Worm (Caenorhabditis elegans): Measurements from ENCODE around the gene F07G6.2.
"Not testable (repeated sequence)": the region's sequence is repeated elsewhere in the genome, so short reads cannot be mapped to it uniquely, and the experiment has no call there.

The F07G6.2 gene

DNA sequence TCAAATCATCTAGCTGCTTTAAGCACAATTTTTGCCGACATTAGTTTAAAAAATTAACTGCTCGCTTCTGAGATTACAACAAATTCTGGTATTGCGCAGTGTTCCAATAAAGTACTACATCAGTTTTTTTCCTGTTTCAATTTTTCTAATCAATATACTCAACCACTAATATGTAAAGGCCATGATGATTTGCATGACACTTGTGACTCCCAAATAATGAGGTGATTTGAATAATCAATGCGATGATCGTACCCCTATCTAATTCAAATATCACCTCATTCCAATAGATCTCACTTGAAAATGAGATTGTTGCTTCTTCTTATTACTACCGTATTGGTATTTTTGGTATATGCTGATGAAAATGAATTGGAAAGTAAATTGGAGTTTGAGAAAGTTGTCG is at the start of gene F07G6.2:
Gene F07G6.2, plus strand, starts transcription at position 301 of the 400 bp plus-strand sequence.
- TF ChIP-seq dao-5 (tag; optimal IDR thresholded peaks at IDR 0.05): no peak
- TF ChIP-seq him-1 (tag; optimal IDR thresholded peaks at IDR 0.05): no peak
- TF ChIP-seq W03F9.2 (tag; optimal IDR thresholded peaks at IDR 0.05): no peak

DNA sequence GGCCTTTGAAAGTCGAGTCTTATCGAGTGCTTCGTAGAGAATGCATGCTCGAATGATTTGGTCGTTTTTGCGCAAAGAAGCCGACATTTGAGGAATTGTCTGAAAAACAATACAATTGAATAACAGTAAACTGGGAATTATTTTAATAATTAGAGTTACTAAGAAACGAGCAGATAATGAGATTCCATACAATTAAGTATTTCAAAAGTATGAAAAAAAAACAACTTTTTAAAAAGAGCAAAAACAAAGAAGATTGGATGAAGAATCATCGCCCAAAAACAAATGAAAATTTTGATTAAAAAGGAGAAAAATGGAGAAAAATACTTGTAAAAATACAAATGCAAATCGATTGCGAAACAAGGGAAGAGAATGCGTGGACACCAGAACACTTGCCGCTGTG is 49.1 kb upstream of the F07G6.2 start, which contains the start of gene fbxa-170:
Gene fbxa-170, minus strand, starts transcription at position 101 of the 400 bp plus-strand sequence.
- TF ChIP-seq W03F9.2 (tag; optimal IDR thresholded peaks at IDR 0.05) (no peak), him-1 (tag; optimal IDR thresholded peaks at IDR 0.05) (no peak), dao-5 (tag; optimal IDR thresholded peaks at IDR 0.05) (no peak)

DNA sequence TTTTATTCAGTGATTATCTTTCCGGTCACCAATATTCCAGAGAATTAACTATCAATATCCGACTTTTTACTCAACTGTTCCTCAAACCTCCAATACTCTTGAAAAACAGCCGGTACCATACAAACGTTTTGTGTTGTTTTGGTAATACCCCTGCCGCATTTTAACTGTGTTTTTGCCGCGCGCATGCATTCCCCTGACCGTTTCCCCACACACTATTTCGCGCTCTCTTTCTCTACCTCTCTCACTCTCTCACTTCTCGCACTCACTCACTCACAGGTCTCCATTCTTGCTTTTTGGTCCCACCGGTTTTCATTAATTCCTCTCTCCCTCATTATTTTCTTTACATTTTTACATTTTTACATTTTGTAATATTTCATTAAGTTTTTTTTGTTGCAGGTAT is 44.6 kb upstream of the F07G6.2 start, which contains the start of gene meg-4:
Gene meg-4, plus strand, starts transcription at position 397 of the 400 bp plus-strand sequence.
- TF ChIP-seq W03F9.2 (tag; optimal IDR thresholded peaks at IDR 0.05) (no peak), him-1 (tag; optimal IDR thresholded peaks at IDR 0.05) (no peak), dao-5 (tag; optimal IDR thresholded peaks at IDR 0.05) (no peak)

DNA sequence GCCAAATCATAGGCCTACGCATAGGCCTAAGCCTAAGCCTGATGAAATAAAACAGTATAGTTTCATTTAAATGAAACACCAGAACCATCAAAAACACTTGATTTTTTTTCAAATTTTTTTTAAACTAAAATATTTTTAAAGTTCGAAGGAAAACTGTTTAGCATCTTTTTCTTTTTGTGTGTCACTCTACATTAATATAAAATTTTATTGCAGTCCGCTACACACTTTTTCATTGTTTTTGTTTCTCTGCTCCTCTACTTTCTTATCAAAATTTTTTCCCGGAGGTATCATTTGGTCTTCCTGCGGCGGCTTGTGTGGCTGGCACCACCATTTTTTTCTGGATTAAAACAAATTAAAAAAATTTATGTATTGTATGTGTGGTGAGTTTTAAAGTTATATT is 40.1 kb upstream of the F07G6.2 start, which contains the start of gene C36C9.11:
Gene C36C9.11, plus strand, starts transcription at position 301 of the 400 bp plus-strand sequence.
- TF ChIP-seq him-1, W03F9.2, dao-5 (tag; optimal IDR thresholded peaks at IDR 0.05): not testable (repeated sequence)

ce11 chrX:1689996-1690395 is 37.2 kb upstream of the F07G6.2 start, which contains the start of gene C36C9.12:
TSS of gene C36C9.12 (minus strand) at chrX:1690096.
- not testable (repeated sequence) for TF ChIP-seq dao-5, W03F9.2, him-1 (tag; optimal IDR thresholded peaks at IDR 0.05)

ce11 chrX:1690894-1691293 is 36.3 kb upstream of the F07G6.2 start, which contains the start of gene C36C9.6:
TSS of gene C36C9.6 (minus strand) at chrX:1690994.
- TF ChIP-seq dao-5, W03F9.2, him-1 (tag; optimal IDR thresholded peaks at IDR 0.05): not testable (repeated sequence)

DNA sequence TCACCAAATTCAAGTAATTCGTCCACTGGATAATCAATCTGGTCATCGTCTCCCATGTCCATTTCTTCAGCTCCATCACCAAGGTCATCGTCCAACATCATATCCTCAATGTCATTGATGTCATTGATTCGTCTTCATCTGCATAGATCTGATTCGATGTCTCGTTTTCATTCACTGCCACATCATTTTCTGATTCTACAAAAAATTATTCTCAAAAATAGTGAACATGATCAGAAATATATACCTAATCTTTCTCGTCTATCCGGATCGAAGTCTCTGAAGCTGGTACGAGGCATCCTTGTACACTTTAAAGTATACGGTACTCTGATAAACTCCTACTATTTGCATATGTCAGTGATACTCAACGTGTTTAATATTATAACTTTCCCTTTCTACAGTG is 30.3 kb upstream of the F07G6.2 start, which contains the start of gene C36C9.4:
Gene C36C9.4, minus strand, starts transcription at position 101 of the 400 bp plus-strand sequence.
- TF ChIP-seq him-1, dao-5, W03F9.2 (tag; optimal IDR thresholded peaks at IDR 0.05): not testable (repeated sequence)

DNA sequence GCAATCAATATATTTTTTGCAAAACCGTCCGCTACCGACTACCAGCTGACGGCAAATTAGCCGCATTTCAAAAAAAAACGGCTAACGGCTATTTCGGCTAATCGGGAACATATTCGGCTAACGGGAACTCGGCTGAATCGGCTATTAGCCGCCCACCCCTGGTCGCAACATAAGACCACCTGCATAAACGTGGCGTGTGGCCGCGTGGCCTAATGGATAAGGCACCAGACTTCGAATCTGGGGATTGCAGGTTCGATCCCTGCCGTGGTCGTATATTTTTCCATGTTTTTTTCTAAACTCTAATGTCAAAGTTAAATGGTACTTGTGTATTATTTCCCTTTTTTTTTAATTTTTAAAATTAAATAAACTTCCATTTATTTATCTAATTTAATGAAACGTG is 28.7 kb upstream of the F07G6.2 start:
- no peak for TF ChIP-seq him-1 (tag; optimal IDR thresholded peaks at IDR 0.05)
- no peak for TF ChIP-seq W03F9.2 (tag; optimal IDR thresholded peaks at IDR 0.05)
- no peak for TF ChIP-seq dao-5 (tag; optimal IDR thresholded peaks at IDR 0.05)

- no peak for TF ChIP-seq W03F9.2 (tag; optimal IDR thresholded peaks at IDR 0.05)
- no peak for TF ChIP-seq him-1 (tag; optimal IDR thresholded peaks at IDR 0.05)
- TF ChIP-seq dao-5 (tag; optimal IDR thresholded peaks at IDR 0.05): no peak
These were observed 24.1 kb upstream of the F07G6.2 start for ce11 chrX:1703049-1703448.

- TF ChIP-seq W03F9.2 (tag; optimal IDR thresholded peaks at IDR 0.05) (no peak), dao-5 (tag; optimal IDR thresholded peaks at IDR 0.05) (no peak), him-1 (tag; optimal IDR thresholded peaks at IDR 0.05) (no peak)
These were observed 23.3 kb upstream of the F07G6.2 start, which contains the start of gene C36C9.5 for ce11 chrX:1703840-1704239. TSS of gene C36C9.5 (minus strand) at chrX:1703940.

DNA sequence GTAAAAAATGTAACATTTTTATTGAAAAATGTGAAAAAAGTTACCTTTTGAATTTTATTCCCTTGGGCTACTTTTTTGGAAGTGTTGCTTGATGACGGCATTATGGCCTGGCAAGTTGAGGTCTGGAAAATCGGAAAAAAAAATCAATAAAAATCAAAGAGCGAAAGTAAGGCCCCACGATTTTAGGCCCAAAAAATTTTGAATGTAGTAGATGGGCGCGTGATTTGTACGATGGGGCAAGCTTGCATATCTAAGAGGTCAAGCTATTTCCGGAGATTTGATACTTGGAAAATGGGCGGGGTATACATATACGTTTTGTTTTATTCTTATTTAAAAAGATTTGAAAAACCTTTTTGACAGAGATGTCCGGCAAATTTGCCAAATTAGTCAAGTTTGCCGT is 20.6 kb upstream of the F07G6.2 start, which contains the start of gene F07G6.5:
Gene F07G6.5, minus strand, starts transcription at position 101 of the 400 bp plus-strand sequence.
- no peak for TF ChIP-seq him-1 (tag; optimal IDR thresholded peaks at IDR 0.05)
- no peak for TF ChIP-seq W03F9.2 (tag; optimal IDR thresholded peaks at IDR 0.05)
- no peak for TF ChIP-seq dao-5 (tag; optimal IDR thresholded peaks at IDR 0.05)

ce11 chrX:1712538-1712937 is 14.6 kb upstream of the F07G6.2 start, which contains the start of gene fbxa-52:
TSS of gene fbxa-52 (minus strand) at chrX:1712638.
- no peak for TF ChIP-seq W03F9.2 (tag; optimal IDR thresholded peaks at IDR 0.05)
- no peak for TF ChIP-seq him-1 (tag; optimal IDR thresholded peaks at IDR 0.05)
- no peak for TF ChIP-seq dao-5 (tag; optimal IDR thresholded peaks at IDR 0.05)

DNA sequence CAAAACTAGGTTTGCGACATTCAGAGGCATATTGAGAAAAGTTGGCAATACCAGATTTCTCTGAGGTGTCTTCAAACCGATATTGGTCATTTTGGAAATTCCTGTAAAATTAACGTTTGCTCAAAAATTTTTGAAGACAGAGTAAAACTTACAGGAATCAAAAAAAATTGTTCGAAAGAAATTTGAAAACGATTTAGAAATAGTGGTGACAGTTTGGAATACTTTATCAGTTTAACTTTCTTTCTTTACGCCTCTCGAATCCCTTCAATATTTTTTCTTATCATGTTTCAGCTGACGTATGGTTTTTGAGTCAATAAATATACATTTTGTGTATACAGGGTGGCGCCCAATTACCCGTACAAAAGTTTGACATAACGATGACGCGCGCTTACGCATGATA is 8.7 kb upstream of the F07G6.2 start, which contains the start of gene fbxa-53:
Gene fbxa-53, minus strand, starts transcription at position 101 of the 400 bp plus-strand sequence.
- TF ChIP-seq dao-5 (tag; optimal IDR thresholded peaks at IDR 0.05): no peak

- TF ChIP-seq him-1 (tag; optimal IDR thresholded peaks at IDR 0.05) (no peak), W03F9.2 (tag; optimal IDR thresholded peaks at IDR 0.05) (no peak), dao-5 (tag; optimal IDR thresholded peaks at IDR 0.05) (no peak)
These were observed 6.8 kb upstream of the F07G6.2 start, which contains the start of gene F07G6.8 for ce11 chrX:1720359-1720758. TSS of gene F07G6.8 (minus strand) at chrX:1720459.
